Fruit fly (Drosophila melanogaster) whole organism, embryonic: ENCODE results near the gene CG4629.

ENCODE experiments used
- Abd-B ChIP-seq: fragments of 200-800 bp; sonication (Bioruptor generic); optimal IDR thresholded peaks from 2 replicates; lab custom pipeline; 2018; ENCODE audit warnings: missing biosample characterization, mild to moderate bottlenecking, missing genetic modification characterization, moderate library complexity
- Aef1 ChIP-seq: fragments of 200-800 bp; sonication (Bioruptor generic); IDR thresholded peaks from 3 replicates; pipeline ENCODE4 v1.3.6; 2022; ENCODE audit warnings: missing biosample characterization, missing genetic modification characterization
- B-H1 ChIP-seq: fragments of 200-800 bp; sonication (Bioruptor generic); IDR thresholded peaks from 3 replicates; pipeline ENCODE4 v1.3.6; 2022; ENCODE audit warnings: missing biosample characterization, missing genetic modification characterization
- CG10267 ChIP-seq: fragments of 200-800 bp; sonication (Bioruptor generic); optimal IDR thresholded peaks from 2 replicates; lab custom pipeline; 2018; ENCODE audit warnings: missing biosample characterization, mild to moderate bottlenecking, missing genetic modification characterization, moderate library complexity
- CG10321 ChIP-seq: fragments of 200-800 bp; sonication (Bioruptor generic); IDR thresholded peaks from 2 replicates; pipeline ENCODE4 v1.3.6; 2022; ENCODE audit warnings: missing biosample characterization, missing genetic modification characterization
- CG10543 ChIP-seq: fragments of 200-800 bp; sonication (Bioruptor generic); optimal IDR thresholded peaks from 3 replicates; lab custom pipeline; 2017; ENCODE audit warnings: missing biosample characterization, mild to moderate bottlenecking, missing genetic modification characterization, moderate library complexity
- CG11398 ChIP-seq: fragments of 200-800 bp; sonication (Bioruptor generic); optimal IDR thresholded peaks from 2 replicates; lab custom pipeline; 2016; ENCODE audit warnings: missing biosample characterization, missing genetic modification characterization
- CG11723 ChIP-seq: fragments of 200-800 bp; sonication (Bioruptor generic); optimal IDR thresholded peaks from 2 replicates; lab custom pipeline; 2017; ENCODE audit warnings: missing biosample characterization, mild to moderate bottlenecking, missing genetic modification characterization
- CG12071 ChIP-seq: fragments of 200-800 bp; sonication (Bioruptor generic); optimal IDR thresholded peaks from 3 replicates; lab custom pipeline; 2018; ENCODE audit warnings: missing biosample characterization, mild to moderate bottlenecking, missing genetic modification characterization
- CG13424 ChIP-seq: fragments of 200-800 bp; sonication (Bioruptor generic); optimal IDR thresholded peaks from 2 replicates; lab custom pipeline; 2019; ENCODE audit warnings: missing biosample characterization, mild to moderate bottlenecking, missing genetic modification characterization, moderate library complexity
- CG13894 ChIP-seq: fragments of 200-800 bp; sonication (Bioruptor generic); optimal IDR thresholded peaks from 3 replicates; lab custom pipeline; 2018; ENCODE audit warnings: missing biosample characterization, mild to moderate bottlenecking, missing genetic modification characterization, moderate library complexity
- CG15479 ChIP-seq: fragments of 200-800 bp; sonication (Bioruptor generic); optimal IDR thresholded peaks from 3 replicates; lab custom pipeline; 2019; ENCODE audit warnings: missing biosample characterization, mild to moderate bottlenecking, missing genetic modification characterization, moderate library complexity
- CG15696 ChIP-seq: fragments of 200-800 bp; sonication (Bioruptor generic); optimal IDR thresholded peaks from 2 replicates; lab custom pipeline; 2019; ENCODE audit warnings: missing biosample characterization, mild to moderate bottlenecking, missing genetic modification characterization, moderate library complexity
- CG1602 ChIP-seq: fragments of 200-800 bp; sonication (Bioruptor generic); optimal IDR thresholded peaks from 3 replicates; lab custom pipeline; 2016; ENCODE audit warnings: missing biosample characterization, missing genetic modification characterization
- CG17385 ChIP-seq: fragments of 200-800 bp; sonication (Bioruptor generic); optimal IDR thresholded peaks from 3 replicates; lab custom pipeline; 2018; ENCODE audit warnings: missing biosample characterization, mild to moderate bottlenecking, missing genetic modification characterization
- CG2712 ChIP-seq: fragments of 200-800 bp; optimal IDR thresholded peaks from 3 replicates; lab custom pipeline; 2019; ENCODE audit warnings: missing biosample characterization, mild to moderate bottlenecking, missing genetic modification characterization, moderate library complexity
- CG2875 ChIP-seq: fragments of 200-800 bp; sonication (Bioruptor generic); optimal IDR thresholded peaks from 2 replicates; lab custom pipeline; 2017; ENCODE audit warnings: missing biosample characterization, mild to moderate bottlenecking, missing genetic modification characterization, missing genetic modification reagents
- CG2889 ChIP-seq: fragments of 200-800 bp; sonication (Bioruptor generic); IDR thresholded peaks from 3 replicates; pipeline ENCODE4 v1.3.6; 2022; ENCODE audit warnings: missing biosample characterization, missing genetic modification characterization
- CG31365 ChIP-seq: fragments of 200-800 bp; sonication (Bioruptor generic); optimal IDR thresholded peaks from 2 replicates; lab custom pipeline; 2018; ENCODE audit warnings: missing biosample characterization, mild to moderate bottlenecking, missing genetic modification characterization
- CG3847 ChIP-seq: fragments of 200-800 bp; sonication (Bioruptor generic); IDR thresholded peaks from 2 replicates; pipeline ENCODE4 v1.3.6; 2022; ENCODE audit warnings: missing biosample characterization, missing genetic modification characterization
- CG4424 ChIP-seq: fragments of 200-800 bp; sonication (Bioruptor generic); optimal IDR thresholded peaks from 3 replicates; lab custom pipeline; 2016; ENCODE audit warnings: missing biosample characterization, missing genetic modification characterization
- CG5180 ChIP-seq: fragments of 200-800 bp; sonication (Bioruptor generic); optimal IDR thresholded peaks from 3 replicates; lab custom pipeline; 2017; ENCODE audit warnings: missing biosample characterization, missing genetic modification characterization, mild to moderate bottlenecking, moderate library complexity, missing genetic modification reagents
- CG6765 ChIP-seq: fragments of 200-800 bp; sonication (Bioruptor generic); optimal IDR thresholded peaks from 3 replicates; lab custom pipeline; 2017; ENCODE audit warnings: missing biosample characterization, mild to moderate bottlenecking, missing genetic modification characterization
- CG9215 ChIP-seq: fragments of 200-800 bp; sonication (Bioruptor generic); IDR thresholded peaks from 2 replicates; pipeline ENCODE4 v1.3.6; 2022; ENCODE audit warnings: missing biosample characterization, missing genetic modification characterization
- CkIIα-i1 ChIP-seq: fragments of 200-800 bp; sonication (Bioruptor generic); IDR thresholded peaks from 2 replicates; pipeline ENCODE4 v1.3.6; 2022; ENCODE audit warnings: missing biosample characterization, missing genetic modification characterization
- Dbx ChIP-seq: fragments of 200-800 bp; sonication (Bioruptor generic); IDR thresholded peaks from 3 replicates; pipeline ENCODE4 v1.3.6; 2022; ENCODE audit warnings: missing biosample characterization, missing genetic modification characterization
- Dip2 ChIP-seq: fragments of 200-800 bp; sonication (Bioruptor generic); IDR thresholded peaks from 2 replicates; pipeline ENCODE4 v1.3.6; 2022; ENCODE audit warnings: missing biosample characterization, missing genetic modification characterization
- Dp ChIP-seq: fragments of 200-800 bp; sonication (Bioruptor generic); optimal IDR thresholded peaks from 2 replicates; lab custom pipeline; 2018; ENCODE audit warnings: missing biosample characterization, mild to moderate bottlenecking, missing genetic modification characterization, moderate library complexity
- Drgx ChIP-seq: fragments of 200-800 bp; sonication (Bioruptor generic); IDR thresholded peaks from 2 replicates; pipeline ENCODE4 v1.3.6; 2022; ENCODE audit warnings: missing biosample characterization, missing genetic modification characterization
- Ets65A ChIP-seq: fragments of 200-800 bp; sonication (Bioruptor generic); peaks from one replicate; lab custom pipeline; 2016; ENCODE audit warnings: missing biosample characterization, missing genetic modification characterization
- Fer1 ChIP-seq: fragments of 200-800 bp; sonication (Bioruptor generic); optimal IDR thresholded peaks from 2 replicates; lab custom pipeline; 2017; ENCODE audit warnings: missing biosample characterization, mild to moderate bottlenecking, missing genetic modification characterization
- HLH4C ChIP-seq: fragments of 200-800 bp; sonication (Bioruptor generic); IDR thresholded peaks from 3 replicates; pipeline ENCODE4 v1.3.6; 2022; ENCODE audit warnings: missing biosample characterization, missing genetic modification characterization; ENCODE audit not compliant: partially characterized antibody
- HLH54F ChIP-seq: fragments of 200-800 bp; sonication (Bioruptor generic); optimal IDR thresholded peaks from 3 replicates; lab custom pipeline; 2016; ENCODE audit warnings: missing biosample characterization, missing genetic modification characterization
- NC2β ChIP-seq: fragments of 200-800 bp; sonication (Bioruptor generic); optimal IDR thresholded peaks from 2 replicates; lab custom pipeline; 2016; ENCODE audit warnings: missing biosample characterization, missing genetic modification characterization
- NFAT ChIP-seq: fragments of 200-800 bp; sonication (Bioruptor generic); IDR thresholded peaks from 2 replicates; pipeline ENCODE4 v1.3.6; 2022; ENCODE audit warnings: missing biosample characterization, missing genetic modification characterization
- Optix ChIP-seq: fragments of 200-800 bp; sonication (Bioruptor generic); IDR thresholded peaks from 3 replicates; pipeline ENCODE4 v1.3.6; 2022; ENCODE audit warnings: missing biosample characterization, missing genetic modification characterization
- Poxn ChIP-seq: fragments of 200-800 bp; sonication (Bioruptor generic); IDR thresholded peaks from 2 replicates; pipeline ENCODE4 v1.3.6; 2022; ENCODE audit warnings: missing biosample characterization, missing genetic modification characterization
- Rfx ChIP-seq: fragments of 200-800 bp; sonication (Bioruptor generic); IDR thresholded peaks from 2 replicates; pipeline ENCODE4 v1.3.6; 2022; ENCODE audit warnings: missing biosample characterization, missing genetic modification characterization
- ab ChIP-seq: fragments of 200-800 bp; sonication (Bioruptor generic); optimal IDR thresholded peaks from 2 replicates; lab custom pipeline; 2016; ENCODE audit warnings: missing biosample characterization, missing genetic modification characterization
- caup ChIP-seq: fragments of 200-800 bp; sonication (Bioruptor generic); optimal IDR thresholded peaks from 3 replicates; lab custom pipeline; 2017; ENCODE audit warnings: missing biosample characterization, mild to moderate bottlenecking, missing genetic modification characterization, moderate library complexity; ENCODE audit not compliant: severe bottlenecking
- dpn ChIP-seq, 2 experiments: fragments of 200-800 bp; sonication (Bioruptor generic); optimal IDR thresholded peaks; 3 replicates each; lab custom pipeline; 2016; ENCODE audit warnings: missing biosample characterization in 2 of 2, missing genetic modification characterization in 2 of 2
- ems ChIP-seq: fragments of 200-800 bp; sonication (Bioruptor generic); optimal IDR thresholded peaks from 3 replicates; lab custom pipeline; 2016; ENCODE audit warnings: missing biosample characterization, missing genetic modification characterization
- exex ChIP-seq: fragments of 200-800 bp; sonication (Bioruptor generic); optimal IDR thresholded peaks from 4 replicates; lab custom pipeline; 2018; ENCODE audit warnings: missing biosample characterization, mild to moderate bottlenecking, missing genetic modification characterization, moderate library complexity
- ftz-f1 ChIP-seq: fragments of 200-800 bp; sonication (Bioruptor generic); optimal IDR thresholded peaks from 2 replicates; lab custom pipeline; 2016; ENCODE audit warnings: missing biosample characterization, missing genetic modification characterization
- grn ChIP-seq: fragments of 200-800 bp; sonication (Bioruptor generic); optimal IDR thresholded peaks from 3 replicates; lab custom pipeline; 2017; ENCODE audit warnings: missing biosample characterization, missing genetic modification characterization
- gro ChIP-seq: fragments of 200-800 bp; sonication (Bioruptor generic); optimal IDR thresholded peaks from 2 replicates; lab custom pipeline; 2016; ENCODE audit warnings: missing biosample characterization, missing genetic modification characterization
- hb ChIP-seq: fragments of 200-800 bp; sonication (Bioruptor generic); IDR thresholded peaks from 3 replicates; pipeline ENCODE4 v1.3.6; 2022; ENCODE audit warnings: missing biosample characterization, missing genetic modification characterization; ENCODE audit not compliant: partially characterized antibody
- kah ChIP-seq: fragments of 200-800 bp; sonication (Bioruptor generic); optimal IDR thresholded peaks from 2 replicates; lab custom pipeline; 2018; ENCODE audit warnings: missing biosample characterization, mild to moderate bottlenecking, missing genetic modification characterization
- pho ChIP-seq: fragments of 200-800 bp; sonication (Bioruptor generic); optimal IDR thresholded peaks from 2 replicates; lab custom pipeline; 2016; ENCODE audit warnings: missing biosample characterization, missing genetic modification characterization
- run ChIP-seq: fragments of 200-800 bp; sonication (Bioruptor generic); optimal IDR thresholded peaks from 3 replicates; lab custom pipeline; 2018; ENCODE audit warnings: missing biosample characterization, mild to moderate bottlenecking, missing genetic modification characterization
- tll ChIP-seq, 2 experiments: fragments of 200-800 bp in 1 of 2; fragments of >200 bp in 1 of 2; sonication (Bioruptor generic) in 1 of 2; optimal IDR thresholded peaks; 2 replicates each; lab custom pipeline; 2017 to 2019; ENCODE audit warnings: missing biosample characterization in 2 of 2, missing genetic modification characterization in 2 of 2, mild to moderate bottlenecking in 1 of 2, moderate library complexity in 1 of 2
- trem ChIP-seq: fragments of 200-800 bp; optimal IDR thresholded peaks from 3 replicates; lab custom pipeline; 2019; ENCODE audit warnings: missing biosample characterization, mild to moderate bottlenecking, missing genetic modification characterization, moderate library complexity

Gene CG4629

dm6 chr2L:1125437-1125836, 23.1 kb upstream of the CG4629 start (continued):
- no peak for TF ChIP-seq ems (GFP tag; lab: Kevin White, UChicago)
- no peak for TF ChIP-seq hb (GFP tag; lab: Robert Waterston, UW)
- no peak for TF ChIP-seq CG6765
- TF ChIP-seq Abd-B (GFP tag; lab: Kevin White, UChicago), result no peak
- no peak for TF ChIP-seq CG11723 (GFP tag; lab: Kevin White, UChicago)
- TF ChIP-seq CG9215 (GFP tag; lab: Robert Waterston, UW), result no peak
- TF ChIP-seq Aef1 (GFP tag; lab: Robert Waterston, UW), result no peak
- TF ChIP-seq CG4424 (GFP tag; lab: Kevin White, UChicago), result no peak
- 0 out of 2 replicates have a peak, but pooled peaks have one; percentile 26 for TF ChIP-seq Rfx (GFP tag; lab: Robert Waterston, UW)
- no peak for TF ChIP-seq CG2889 (GFP tag; lab: Robert Waterston, UW)
- no peak for TF ChIP-seq CG2875 (GFP tag; lab: Kevin White, UChicago)
- no peak for TF ChIP-seq tll (GFP tag; optimal IDR thresholded peaks at IDR 0.05; lab: Kevin White, UChicago)
- no peak for TF ChIP-seq Dbx
- no peak for TF ChIP-seq CG2712
- no peak for TF ChIP-seq ftz-f1 (GFP tag; lab: Kevin White, UChicago)
- no peak for TF ChIP-seq B-H1 (GFP tag; lab: Robert Waterston, UW)
- TF ChIP-seq Dip2 (GFP tag; lab: Robert Waterston, UW), result no peak
- no peak for TF ChIP-seq CG13424 (tag; lab: Kevin White, UChicago)
- no peak for TF ChIP-seq caup (GFP tag; lab: Kevin White, UChicago)
- no peak for TF ChIP-seq CG31365
- TF ChIP-seq exex (tag; lab: Kevin White, UChicago), result peak; percentile 53
- no peak for TF ChIP-seq ab (GFP tag; lab: Kevin White, UChicago)
- no peak for TF ChIP-seq Fer1
- no peak for TF ChIP-seq HLH4C (GFP tag; lab: Robert Waterston, UW)
- TF ChIP-seq pho, result no peak
- TF ChIP-seq CG5180, result no peak
- no peak for TF ChIP-seq CG10321
- no peak for TF ChIP-seq Poxn (GFP tag; lab: Robert Waterston, UW)
- TF ChIP-seq NC2β (GFP tag; lab: Kevin White, UChicago), result no peak
- peak; percentile 67 for TF ChIP-seq CG13894 (tag; lab: Kevin White, UChicago)
- TF ChIP-seq gro (GFP tag; lab: Kevin White, UChicago), result no peak
- TF ChIP-seq CG15696 (tag; lab: Kevin White, UChicago), result no peak
- peak; percentile 77 for TF ChIP-seq CG10543 (GFP tag; lab: Kevin White, UChicago)
- no peak for TF ChIP-seq CG3847 (GFP tag; lab: Robert Waterston, UW)
- no peak for TF ChIP-seq CkIIα-i1 (GFP tag; lab: Robert Waterston, UW)
- TF ChIP-seq Dp (GFP tag; lab: Kevin White, UChicago), result no peak
- no peak for TF ChIP-seq Optix (GFP tag; lab: Robert Waterston, UW)
- TF ChIP-seq CG10267 (tag; lab: Kevin White, UChicago), result no peak
- TF ChIP-seq CG15479 (GFP tag; lab: Kevin White, UChicago), result no peak
- TF ChIP-seq CG12071 (GFP tag; lab: Kevin White, UChicago), result peak; percentile 3
- no peak for TF ChIP-seq run
- peak; percentile 16 for TF ChIP-seq Ets65A (GFP tag; lab: Kevin White, UChicago)
- TF ChIP-seq CG17385 (GFP tag; lab: Kevin White, UChicago), result no peak
- TF ChIP-seq trem (tag; lab: Kevin White, UChicago), result no peak
- TF ChIP-seq HLH54F (GFP tag; lab: Kevin White, UChicago), result no peak
- TF ChIP-seq kah (GFP tag; lab: Kevin White, UChicago), result no peak
- TF ChIP-seq grn (GFP tag; lab: Kevin White, UChicago), result peak; percentile 18
- TF ChIP-seq CG11398 (GFP tag; lab: Kevin White, UChicago), result no peak
- TF ChIP-seq NFAT, result no peak
- TF ChIP-seq CG1602 (GFP tag; lab: Kevin White, UChicago), result no peak
- 0 out of 2 replicates have a peak, but pooled peaks have one; percentile 16 for TF ChIP-seq Drgx (GFP tag; lab: Robert Waterston, UW)
- no peak for TF ChIP-seq dpn (GFP tag; optimal IDR thresholded peaks at IDR 0.05; lab: Kevin White, UChicago)
